Worm (Caenorhabditis elegans) whole organism, dauer: ENCODE data around the gene cyn-3.

Source experiments
- unc-62 ChIP-seq: sonication (generic microtip); optimal IDR thresholded peaks from 2 replicates; lab custom pipeline; 2017; ENCODE audit warnings: missing biosample characterization, missing genetic modification reagents, missing genetic modification characterization

Gene cyn-3

DNA sequence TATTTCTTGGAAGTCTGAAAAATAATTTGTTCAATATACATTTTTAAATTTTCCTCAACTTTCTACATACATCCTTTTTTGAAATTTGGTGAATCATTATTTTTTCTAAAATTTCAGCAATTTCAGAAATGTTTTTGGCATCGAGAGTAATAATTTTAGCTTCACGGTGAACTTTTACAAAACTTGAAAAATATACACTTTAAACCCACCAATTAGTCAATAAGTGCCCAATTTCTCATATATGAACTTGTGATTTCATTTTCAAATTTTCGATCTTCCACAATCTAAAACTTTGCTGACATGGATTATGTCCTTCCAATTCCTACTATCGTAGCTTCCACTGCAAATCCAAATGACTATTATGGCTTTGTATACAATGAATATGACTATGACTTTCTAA, 33.9 kb downstream of the cyn-3 start, which contains the start of gene srw-24:
srw-24 (plus strand) TSS at position 301 of the 400 bp plus-strand sequence.
- TF ChIP-seq unc-62 (GFP tag; lab: Kevin White, UChicago), result no peak

- TF ChIP-seq unc-62 (GFP tag; lab: Kevin White, UChicago), result no peak
Measured at ce11 chrV:15225650-15226049, 35.9 kb downstream of the cyn-3 start, which contains the start of gene srw-14. TSS of gene srw-14 (plus strand) at chrV:15225950.

- TF ChIP-seq unc-62 (GFP tag; lab: Kevin White, UChicago), result no peak
Measured at ce11 chrV:15226206-15226605, 36.5 kb downstream of the cyn-3 start.

ce11 chrV:15230243-15230642, 40.5 kb downstream of the cyn-3 start, which contains the start of gene srw-15:
TSS of gene srw-15 (plus strand) at chrV:15230543.
- TF ChIP-seq unc-62 (GFP tag; lab: Kevin White, UChicago), result no peak

ce11 chrV:15232200-15232599, 42.5 kb downstream of the cyn-3 start, which contains the start of gene srw-13:
TSS of gene srw-13 (plus strand) at chrV:15232500.
- no peak for TF ChIP-seq unc-62 (GFP tag; lab: Kevin White, UChicago)

ce11 chrV:15235661-15236060, 45.9 kb downstream of the cyn-3 start, which contains the start of gene nhr-164:
TSS of gene nhr-164 (minus strand) at chrV:15235761.
- TF ChIP-seq unc-62 (GFP tag; lab: Kevin White, UChicago), result no peak

DNA sequence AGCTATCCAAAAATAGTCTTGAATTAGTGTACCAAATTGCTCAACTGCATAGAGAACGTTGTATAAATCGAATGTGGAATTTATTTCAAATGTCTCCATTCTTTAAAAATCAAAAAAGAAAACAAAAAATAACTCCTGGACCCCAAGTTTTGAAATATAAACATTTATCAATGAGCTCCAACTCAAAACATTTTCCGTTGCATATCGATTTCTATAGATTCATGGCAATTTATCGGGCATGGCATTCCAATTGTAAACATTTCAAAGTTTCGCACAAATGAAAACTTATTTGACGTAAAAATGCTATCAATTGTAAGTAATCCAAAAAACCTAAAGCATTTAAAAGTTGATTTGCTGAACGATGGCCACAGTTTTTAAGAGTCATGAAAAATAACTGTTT, 48.8 kb downstream of the cyn-3 start, which contains the start of gene srw-12:
srw-12 (minus strand) TSS at position 101 of the 400 bp plus-strand sequence.
- no peak for TF ChIP-seq unc-62 (GFP tag; lab: Kevin White, UChicago)

DNA sequence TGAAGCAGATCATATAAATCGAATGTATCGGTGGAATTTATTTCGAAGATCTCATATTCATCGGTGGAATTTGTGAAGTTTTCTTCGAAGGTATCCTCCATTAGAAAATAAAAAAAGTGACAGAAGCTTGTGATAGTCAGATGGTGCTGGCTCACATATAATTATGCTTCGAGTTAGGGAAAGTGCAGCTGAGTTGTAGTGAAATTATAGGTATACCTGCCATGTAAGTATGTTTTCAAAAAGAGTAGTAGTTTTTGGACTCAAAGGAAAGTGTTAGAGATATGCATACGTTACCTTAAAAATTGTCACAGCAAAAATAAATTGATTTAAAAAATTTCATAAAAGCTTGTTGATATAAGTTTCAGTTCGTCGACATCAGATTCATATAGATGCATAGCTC, 50.5 kb downstream of the cyn-3 start, which contains the start of gene srw-11:
srw-11 (minus strand) TSS at position 101 of the 400 bp plus-strand sequence.
- TF ChIP-seq unc-62 (GFP tag; lab: Kevin White, UChicago), result no peak
